Worm (Caenorhabditis elegans) whole organism, L1 larva: ENCODE data around the gene T20B12.7.

Source experiments
- Y116A8C.19 ChIP-seq: sonication (generic microtip); optimal IDR thresholded peaks from 2 replicates; lab custom pipeline; 2016; ENCODE audit warnings: missing compliant biosample characterization, missing genetic modification characterization, borderline replicate concordance
- jun-1 ChIP-seq: fragments of 150-350 bp; optimal IDR thresholded peaks from 2 replicates; lab custom pipeline; 2014; ENCODE audit warnings: missing biosample characterization, missing genetic modification reagents, missing genetic modification characterization
- nhr-28 ChIP-seq: fragments of 150-350 bp; optimal IDR thresholded peaks from 2 replicates; lab custom pipeline; 2014; ENCODE audit warnings: missing biosample characterization, missing genetic modification characterization
- swsn-7 ChIP-seq: sonication (generic microtip); optimal IDR thresholded peaks from 2 replicates; lab custom pipeline; 2016; ENCODE audit warnings: missing genetic modification characterization, missing compliant biosample characterization
- ztf-4 ChIP-seq: fragments of 150-350 bp; optimal IDR thresholded peaks from 2 replicates; lab custom pipeline; 2014; ENCODE audit warnings: missing biosample characterization, missing genetic modification characterization

DNA sequence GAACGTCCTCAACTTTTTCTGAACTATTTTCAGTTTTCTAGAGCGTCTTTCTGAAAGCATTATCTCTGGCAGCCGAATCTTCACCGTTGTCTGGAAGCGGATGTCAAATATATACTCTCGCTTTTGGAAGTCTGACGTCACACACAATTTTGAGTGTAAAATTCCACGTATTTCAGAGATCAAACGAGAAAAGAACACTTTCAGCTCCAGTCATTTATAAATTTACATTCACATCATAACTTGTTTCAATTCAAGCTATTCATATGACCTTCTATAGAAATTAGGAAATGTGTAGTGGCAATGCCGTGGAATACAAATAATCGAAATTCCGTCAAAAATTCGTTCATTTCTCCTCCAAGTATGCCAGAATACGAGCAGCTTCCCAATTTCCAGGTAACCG, 13.2 kb downstream of the T20B12.7 start, which contains the start of gene F08F8.11:
- no peak for TF ChIP-seq jun-1 (tag; lab: Kevin White, UChicago)
- TF ChIP-seq Y116A8C.19 (tag; lab: Kevin White, UChicago) = no peak
- no peak for TF ChIP-seq ztf-4
- no peak for TF ChIP-seq swsn-7 (tag; lab: Kevin White, UChicago)
- no peak for TF ChIP-seq nhr-28
